Worm (Caenorhabditis elegans): ENCODE results near the gene T14G8.3.

DNA sequence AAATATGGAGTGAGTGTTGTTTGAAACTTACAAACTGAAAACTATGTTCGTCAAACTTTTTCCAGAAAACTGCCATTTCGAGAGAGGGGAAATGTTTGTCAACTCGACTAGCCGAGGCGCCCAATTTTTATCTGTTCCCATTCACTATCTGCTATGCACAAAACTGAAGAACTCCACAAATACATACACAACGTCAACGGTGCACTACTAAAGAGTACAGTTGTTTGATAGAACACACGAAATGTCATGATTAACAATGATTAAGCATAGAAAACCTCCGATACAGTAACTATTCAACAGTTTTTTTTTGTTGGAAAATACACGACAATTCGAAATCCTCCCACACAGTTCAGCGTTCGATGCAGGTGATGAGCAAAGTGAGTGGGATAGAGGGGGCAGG, 41.5 kb upstream of the T14G8.3 start:
- TF ChIP-seq lsy-2 (tag; optimal IDR thresholded peaks at IDR 0.05) = no peak
- no peak for TF ChIP-seq efl-1 (optimal IDR thresholded peaks at IDR 0.05)
- no peak for TF ChIP-seq efl-1 (GFP tag; optimal IDR thresholded peaks at IDR 0.05 in 1 of 2)
- no peak for TF ChIP-seq lin-13 (GFP tag; optimal IDR thresholded peaks at IDR 0.05)
- no peak for TF ChIP-seq tlp-1 (tag; optimal IDR thresholded peaks at IDR 0.05)
- no peak for TF ChIP-seq snpc-4 (tag; optimal IDR thresholded peaks at IDR 0.05)
- TF ChIP-seq unc-98 (GFP tag; IDR thresholded peaks at IDR 0.05) = no peak

Measured in whole organism, L1 larva.